Worm (Caenorhabditis elegans): ENCODE data around the gene F41H10.2.
A peak's percentile ranks its signal among the peaks of the same experiment; 100 is the strongest.

- no peak for TF ChIP-seq zag-1 (tag; optimal IDR thresholded peaks at IDR 0.05)
- no peak for TF ChIP-seq zip-11 (GFP tag; IDR thresholded peaks at IDR 0.05)
- TF ChIP-seq lin-13 (GFP tag; optimal IDR thresholded peaks at IDR 0.05), result no peak
- no peak for TF ChIP-seq ZK546.5 (tag; optimal IDR thresholded peaks at IDR 0.05)
- peak; percentile 34; the same call in 1 of the 2 replicates for TF ChIP-seq lin-38 (GFP tag; IDR thresholded peaks at IDR 0.05)
These were observed 12.1 kb downstream of the F41H10.2 start for ce11 chrIV:5393566-5393965.

All from whole organism, L4 larva.